Worm (Caenorhabditis elegans) whole organism, L2 larva: ENCODE measurements around the gene nlp-43.

ENCODE experiments used
- ZK546.5 ChIP-seq: sonication (generic microtip); optimal IDR thresholded peaks from 2 replicates; lab custom pipeline; 2017; ENCODE audit warnings: missing biosample characterization, missing genetic modification characterization
- ama-1 ChIP-seq: fragments of 150-350 bp; optimal IDR thresholded peaks from 2 replicates; lab custom pipeline; 2018; ENCODE audit warnings: inconsistent platforms
- elt-3 ChIP-seq: sonication (generic microtip); optimal IDR thresholded peaks from 2 replicates; lab custom pipeline; 2017; ENCODE audit warnings: missing biosample characterization, missing genetic modification characterization
- fos-1 ChIP-seq: fragments of 150-350 bp; optimal IDR thresholded peaks from 2 replicates; lab custom pipeline; 2014; ENCODE audit warnings: missing biosample characterization, missing genetic modification characterization
- nhr-10 ChIP-seq: sonication (generic microtip); optimal IDR thresholded peaks from 2 replicates; lab custom pipeline; 2017; ENCODE audit warnings: missing biosample characterization, missing genetic modification characterization
- nhr-11 ChIP-seq: fragments of 150-350 bp; optimal IDR thresholded peaks from 2 replicates; lab custom pipeline; 2014; ENCODE audit warnings: missing biosample characterization, missing genetic modification characterization
- nhr-12 ChIP-seq: fragments of 150-350 bp; optimal IDR thresholded peaks from 2 replicates; lab custom pipeline; 2014; ENCODE audit warnings: missing biosample characterization, missing genetic modification characterization
- nhr-237 ChIP-seq: fragments of 150-350 bp; optimal IDR thresholded peaks from 2 replicates; lab custom pipeline; 2014; ENCODE audit warnings: missing biosample characterization, missing genetic modification characterization
- skn-1 ChIP-seq: sonication (generic microtip); optimal IDR thresholded peaks from 2 replicates; lab custom pipeline; 2017; ENCODE audit warnings: missing biosample characterization, missing genetic modification characterization
- snpc-4 ChIP-seq: fragments of 150-350 bp; optimal IDR thresholded peaks from 2 replicates; lab custom pipeline; 2014; ENCODE audit warnings: missing biosample characterization, missing genetic modification characterization
- unc-39 ChIP-seq: fragments of 150-350 bp; optimal IDR thresholded peaks from 2 replicates; lab custom pipeline; 2014; ENCODE audit warnings: missing biosample characterization, missing genetic modification characterization
- unc-55 ChIP-seq: fragments of 150-350 bp; sonication (generic microtip); optimal IDR thresholded peaks from 3 replicates; lab custom pipeline; 2014; ENCODE audit warnings: missing biosample characterization, missing genetic modification reagents, missing genetic modification characterization
- zag-1 ChIP-seq: fragments of 150-350 bp; optimal IDR thresholded peaks from 2 replicates; lab custom pipeline; 2014; ENCODE audit warnings: missing biosample characterization, missing genetic modification characterization
- ztf-4 ChIP-seq: fragments of 150-350 bp; optimal IDR thresholded peaks from 2 replicates; lab custom pipeline; 2014; ENCODE audit warnings: missing biosample characterization, missing genetic modification characterization

ce11 chrIII:5025136-5025629, 17.0 kb upstream of the nlp-43 start:
- TF ChIP-seq fos-1 (tag; lab: Kevin White, UChicago) (no peak), nhr-11 (tag; lab: Kevin White, UChicago) (no peak), elt-3 (no peak), ama-1 (lab: Kevin White, UChicago) (peak; percentile 83), skn-1 (no peak), unc-55 (no peak), nhr-237 (tag; lab: Kevin White, UChicago) (no peak), zag-1 (tag; lab: Kevin White, UChicago) (no peak), nhr-12 (no peak), unc-39 (tag; lab: Kevin White, UChicago) (no peak), snpc-4 (tag; lab: Kevin White, UChicago) (no peak), ztf-4 (tag; lab: Kevin White, UChicago) (peak; percentile 79), nhr-10 (tag; lab: Kevin White, UChicago) (no peak), ZK546.5 (tag; lab: Kevin White, UChicago) (no peak)
